Worm (Caenorhabditis elegans) whole organism, late embryonic: ENCODE results near the gene dcap-1.
A peak's percentile ranks its signal among the peaks of the same experiment; 100 is the strongest.

ENCODE experiments used
- C08G9.2 ChIP-seq: sonication (generic microtip); optimal IDR thresholded peaks from 2 replicates; lab custom pipeline; 2016; ENCODE audit warnings: mild to moderate bottlenecking, missing genetic modification characterization, moderate library complexity, missing compliant biosample characterization
- C38D4.7 ChIP-seq: fragments of 200-800 bp; sonication (Bioruptor generic); optimal IDR thresholded peaks from 2 replicates; lab custom pipeline; 2018; ENCODE audit warnings: mild to moderate bottlenecking, missing genetic modification characterization, moderate library complexity, missing compliant biosample characterization
- F13H6.1 ChIP-seq: sonication (generic microtip); optimal IDR thresholded peaks from 2 replicates; lab custom pipeline; 2016; ENCODE audit warnings: missing genetic modification characterization, missing compliant biosample characterization
- K02D7.2 ChIP-seq: sonication (generic microtip); optimal IDR thresholded peaks from 2 replicates; lab custom pipeline; 2017; ENCODE audit warnings: mild to moderate bottlenecking, missing genetic modification characterization, missing compliant biosample characterization
- K09A11.1 ChIP-seq: sonication (generic microtip); optimal IDR thresholded peaks from 2 replicates; lab custom pipeline; 2017; ENCODE audit warnings: antibody characterized with exemption, mild to moderate bottlenecking, missing genetic modification characterization, missing compliant biosample characterization; ENCODE audit not compliant: insufficient read depth
- Y22D7AL.16 ChIP-seq: sonication (generic microtip); optimal IDR thresholded peaks from 2 replicates; lab custom pipeline; 2016; ENCODE audit warnings: missing genetic modification characterization, missing compliant biosample characterization
- ama-1 ChIP-seq: fragments of 150-350 bp; optimal IDR thresholded peaks from 2 replicates; lab custom pipeline; 2014
- ceh-18 ChIP-seq: sonication (generic microtip); optimal IDR thresholded peaks from 2 replicates; lab custom pipeline; 2016; ENCODE audit warnings: missing genetic modification characterization, missing compliant biosample characterization
- ceh-2 ChIP-seq: sonication (generic microtip); optimal IDR thresholded peaks from 2 replicates; lab custom pipeline; 2016; ENCODE audit warnings: missing genotype, missing genetic modification characterization, missing compliant biosample characterization
- ceh-24 ChIP-seq: sonication (generic microtip); optimal IDR thresholded peaks from 2 replicates; lab custom pipeline; 2016; ENCODE audit warnings: mild to moderate bottlenecking, missing genetic modification characterization, missing compliant biosample characterization
- ceh-34 ChIP-seq: sonication (generic microtip); optimal IDR thresholded peaks from 2 replicates; lab custom pipeline; 2016; ENCODE audit warnings: mild to moderate bottlenecking, missing genetic modification characterization, missing compliant biosample characterization
- che-1 ChIP-seq: sonication (generic microtip); optimal IDR thresholded peaks from 2 replicates; lab custom pipeline; 2016; ENCODE audit warnings: mild to moderate bottlenecking, missing genetic modification characterization, missing compliant biosample characterization
- dmd-4 ChIP-seq: sonication (generic microtip); optimal IDR thresholded peaks from 2 replicates; lab custom pipeline; 2016; ENCODE audit warnings: borderline replicate concordance, missing genetic modification characterization, missing compliant biosample characterization
- dve-1 ChIP-seq: sonication (generic microtip); optimal IDR thresholded peaks from 2 replicates; lab custom pipeline; 2017; ENCODE audit warnings: antibody characterized with exemption, mild to moderate bottlenecking, missing genetic modification characterization, missing compliant biosample characterization
- elt-2 ChIP-seq: sonication (generic microtip); optimal IDR thresholded peaks from 2 replicates; lab custom pipeline; 2016; ENCODE audit warnings: missing genetic modification reagents, missing genetic modification characterization, missing compliant biosample characterization
- elt-4 ChIP-seq: sonication (generic microtip); optimal IDR thresholded peaks from 2 replicates; lab custom pipeline; 2016; ENCODE audit warnings: missing genetic modification characterization, missing compliant biosample characterization
- fkh-10 ChIP-seq: fragments of 150-350 bp; optimal IDR thresholded peaks from 2 replicates; lab custom pipeline; 2014; ENCODE audit warnings: missing biosample characterization, missing genetic modification reagents, missing genetic modification characterization
- gmeb-2 ChIP-seq: sonication (generic microtip); optimal IDR thresholded peaks from 2 replicates; lab custom pipeline; 2016; ENCODE audit warnings: missing genetic modification characterization, inconsistent platforms, missing compliant biosample characterization
- hlh-13 ChIP-seq: fragments of 200-800 bp; sonication (Bioruptor generic); optimal IDR thresholded peaks from 2 replicates; lab custom pipeline; 2018; ENCODE audit warnings: mild to moderate bottlenecking, missing genetic modification characterization, missing compliant biosample characterization
- hlh-6 ChIP-seq: sonication (generic microtip); optimal IDR thresholded peaks from 2 replicates; lab custom pipeline; 2016; ENCODE audit warnings: missing genotype, missing genetic modification characterization, missing compliant biosample characterization
- lim-6 ChIP-seq: sonication (generic microtip); optimal IDR thresholded peaks from 2 replicates; lab custom pipeline; 2016; ENCODE audit warnings: missing genetic modification characterization, missing compliant biosample characterization
- lin-11 ChIP-seq: fragments of 200-800 bp; sonication (Bioruptor generic); optimal IDR thresholded peaks from 2 replicates; lab custom pipeline; 2018; ENCODE audit warnings: mild to moderate bottlenecking, missing genetic modification characterization, missing compliant biosample characterization
- mec-3 ChIP-seq: sonication (generic microtip); optimal IDR thresholded peaks from 2 replicates; lab custom pipeline; 2016; ENCODE audit warnings: borderline replicate concordance, missing genetic modification characterization, missing compliant biosample characterization
- nhr-11 ChIP-seq: fragments of 150-350 bp; optimal IDR thresholded peaks from 2 replicates; lab custom pipeline; 2014; ENCODE audit warnings: missing biosample characterization, missing genetic modification characterization
- nhr-232 ChIP-seq: sonication (generic microtip); optimal IDR thresholded peaks from 2 replicates; lab custom pipeline; 2016; ENCODE audit warnings: missing genetic modification characterization, missing compliant biosample characterization
- pat-9 ChIP-seq: fragments of 200-800 bp; sonication (Bioruptor generic); optimal IDR thresholded peaks from 2 replicates; lab custom pipeline; 2018; ENCODE audit warnings: mild to moderate bottlenecking, missing genetic modification characterization, moderate library complexity, missing compliant biosample characterization
- pax-1 ChIP-seq: fragments of 150-350 bp; optimal IDR thresholded peaks from 2 replicates; lab custom pipeline; 2014; ENCODE audit warnings: missing biosample characterization, missing genetic modification characterization
- pha-2 ChIP-seq: sonication (generic microtip); optimal IDR thresholded peaks from 2 replicates; lab custom pipeline; 2017; ENCODE audit warnings: mild to moderate bottlenecking, missing genetic modification characterization, missing compliant biosample characterization
- pqm-1 ChIP-seq: sonication (generic microtip); optimal IDR thresholded peaks from 2 replicates; lab custom pipeline; 2016; ENCODE audit warnings: missing genetic modification characterization, missing compliant biosample characterization
- ref-2 ChIP-seq: sonication (generic microtip); optimal IDR thresholded peaks from 2 replicates; lab custom pipeline; 2016; ENCODE audit warnings: missing genetic modification characterization, missing compliant biosample characterization
- sdc-2 ChIP-seq: sonication (generic microtip); optimal IDR thresholded peaks from 2 replicates; lab custom pipeline; 2016; ENCODE audit warnings: missing genotype, missing genetic modification characterization, missing compliant biosample characterization
- sox-4 ChIP-seq: sonication (generic microtip); optimal IDR thresholded peaks from 2 replicates; lab custom pipeline; 2017; ENCODE audit warnings: mild to moderate bottlenecking, missing genetic modification characterization, inconsistent platforms, missing compliant biosample characterization
- syd-9 ChIP-seq: sonication (generic microtip); optimal IDR thresholded peaks from 2 replicates; lab custom pipeline; 2016; ENCODE audit warnings: mild to moderate bottlenecking, missing genetic modification characterization, moderate library complexity, missing compliant biosample characterization
- unc-42 ChIP-seq: sonication (generic microtip); optimal IDR thresholded peaks from 2 replicates; lab custom pipeline; 2016; ENCODE audit warnings: missing genotype, missing genetic modification characterization, missing compliant biosample characterization
- ztf-16 ChIP-seq: sonication (generic microtip); optimal IDR thresholded peaks from 2 replicates; lab custom pipeline; 2017; ENCODE audit warnings: missing genetic modification characterization, missing compliant biosample characterization

The dcap-1 gene

DNA sequence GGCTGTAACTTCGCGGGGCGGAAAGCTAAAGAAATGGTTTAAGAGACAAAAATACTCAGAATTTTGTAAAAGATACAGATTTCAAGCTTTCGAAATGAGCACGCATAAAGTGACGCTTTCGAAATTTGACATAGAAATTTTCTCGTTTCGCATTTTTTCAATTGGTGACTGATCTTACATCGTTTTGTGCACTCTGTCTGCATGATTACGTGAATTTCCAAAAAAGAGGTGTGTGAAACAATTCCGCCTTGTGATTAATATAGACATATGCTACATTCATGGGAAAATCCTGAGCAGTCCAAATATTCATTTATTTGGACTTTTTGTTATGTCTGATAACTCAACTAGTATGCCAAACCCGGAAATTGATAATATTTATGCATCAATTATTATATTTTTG lies 8.9 kb downstream of the dcap-1 start, which contains the start of gene srx-12:
srx-12 (plus strand) TSS at position 301 of the 400 bp plus-strand sequence.
- TF ChIP-seq K09A11.1 (tag; lab: Kevin White, UChicago) (no peak), Y22D7AL.16 (no peak), lim-6 (tag; lab: Kevin White, UChicago) (no peak), ceh-2 (tag; lab: Kevin White, UChicago) (no peak), unc-42 (tag; lab: Kevin White, UChicago) (no peak)

DNA sequence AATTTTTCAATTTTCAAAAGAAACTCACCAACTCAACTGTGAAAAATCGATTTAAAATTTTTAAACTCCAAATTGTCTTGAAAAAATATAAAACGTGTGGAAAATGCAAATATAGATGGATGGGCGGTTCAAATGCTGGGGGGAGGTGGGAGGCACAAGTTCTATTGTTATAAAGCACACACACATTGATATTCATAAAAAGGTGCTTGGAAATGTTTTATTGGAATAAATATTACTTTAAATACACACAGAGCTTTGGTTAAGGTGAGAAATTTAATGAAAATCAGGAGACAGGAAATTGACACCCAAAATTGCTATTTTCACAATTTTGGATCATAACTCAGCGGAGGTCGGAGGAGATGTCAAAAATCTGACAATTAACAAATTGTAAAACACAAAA lies 10.3 kb downstream of the dcap-1 start, which contains the start of gene Y55F3AM.11:
Y55F3AM.11 (minus strand) TSS at position 101 of the 400 bp plus-strand sequence.
- TF ChIP-seq pax-1 (no peak), mec-3 (tag; lab: Kevin White, UChicago) (no peak), C08G9.2 (tag; lab: Kevin White, UChicago) (no peak), C38D4.7 (GFP tag; lab: Kevin White, UChicago) (no peak), ceh-24 (tag; lab: Kevin White, UChicago) (no peak), K02D7.2 (tag; lab: Kevin White, UChicago) (no peak), nhr-232 (tag; lab: Kevin White, UChicago) (no peak), hlh-13 (GFP tag; lab: Kevin White, UChicago) (no peak), dve-1 (tag; lab: Kevin White, UChicago) (no peak), pqm-1 (tag; lab: Kevin White, UChicago) (no peak), ceh-2 (tag; lab: Kevin White, UChicago) (no peak), hlh-6 (no peak), elt-4 (tag; lab: Kevin White, UChicago) (no peak), sox-4 (tag; lab: Kevin White, UChicago) (no peak), F13H6.1 (tag; lab: Kevin White, UChicago) (no peak)

DNA sequence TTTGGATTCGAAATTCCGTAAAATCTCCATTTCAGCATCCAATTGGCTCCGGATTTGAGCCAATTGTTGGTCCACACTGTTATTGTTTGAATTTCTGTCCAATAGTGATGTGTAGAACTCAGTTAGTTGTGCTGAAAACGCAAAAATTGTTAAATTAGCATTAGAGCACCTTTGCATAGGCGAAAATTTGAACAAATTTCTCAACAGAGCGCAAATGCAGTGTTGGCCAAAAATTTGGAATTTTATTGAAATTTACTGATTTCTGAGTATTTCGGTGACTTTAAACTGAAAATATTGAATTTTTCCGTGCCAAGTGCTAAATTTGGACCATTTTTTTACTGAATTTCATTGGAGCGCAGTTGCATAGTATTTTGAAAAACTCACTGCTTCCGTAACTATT lies 14.1 kb downstream of the dcap-1 start:
- no peak for TF ChIP-seq elt-2 (tag; lab: Kevin White, UChicago)

DNA sequence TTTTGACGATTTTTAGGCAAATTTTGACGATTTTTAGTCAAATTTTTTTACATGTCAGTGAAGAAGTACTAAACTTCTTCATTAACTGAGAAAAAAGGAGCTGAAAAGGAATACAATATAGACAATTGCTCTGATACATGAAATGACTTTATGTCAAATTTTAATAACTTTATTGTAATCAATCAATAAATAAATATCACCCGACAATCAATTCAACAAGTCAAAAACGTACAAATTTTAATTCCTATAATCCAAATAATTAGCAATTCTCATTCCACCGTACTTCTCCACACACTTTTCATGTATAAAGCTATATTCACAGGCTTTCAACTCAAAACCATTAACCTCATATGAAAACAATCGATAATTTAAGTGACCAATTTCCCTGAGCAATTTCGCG lies 16.1 kb downstream of the dcap-1 start:
- no peak for TF ChIP-seq elt-4 (tag; lab: Kevin White, UChicago)
- TF ChIP-seq nhr-11 (tag; lab: Kevin White, UChicago): no peak
- TF ChIP-seq pat-9 (tag; lab: Kevin White, UChicago): no peak
- no peak for TF ChIP-seq ref-2 (tag; lab: Kevin White, UChicago)
- TF ChIP-seq dmd-4 (tag; lab: Kevin White, UChicago): no peak
- TF ChIP-seq gmeb-2 (tag; lab: Kevin White, UChicago): no peak
- no peak for TF ChIP-seq ceh-18 (tag; lab: Kevin White, UChicago)
- no peak for TF ChIP-seq ceh-34 (tag; lab: Kevin White, UChicago)
- TF ChIP-seq pha-2: no peak
- no peak for TF ChIP-seq elt-2 (tag; lab: Kevin White, UChicago)
- TF ChIP-seq, all 69 proteins: peak for 0

DNA sequence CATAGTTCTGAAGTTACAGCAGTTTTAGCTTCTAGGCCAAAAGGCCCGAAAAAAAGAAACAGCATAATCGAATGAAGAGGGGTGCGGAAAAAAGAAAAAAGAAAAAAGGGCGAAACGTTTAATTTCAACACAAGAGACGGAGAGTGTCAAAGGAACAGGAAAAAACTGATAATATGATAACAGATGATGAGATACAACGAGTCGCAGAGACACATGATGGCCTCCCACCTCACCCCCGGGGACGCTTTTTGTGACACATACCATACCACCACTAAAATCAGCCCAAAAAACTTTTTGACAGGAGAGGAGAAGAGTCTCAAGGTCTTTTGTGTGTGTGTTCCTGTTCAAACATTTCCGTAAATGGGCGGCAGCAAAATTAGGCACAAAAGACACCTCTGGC lies 19.5 kb downstream of the dcap-1 start:
- peak; percentile 45 for TF ChIP-seq elt-2 (tag; lab: Kevin White, UChicago)
- TF ChIP-seq sdc-2: no peak
- TF ChIP-seq unc-42 (tag; lab: Kevin White, UChicago): no peak

DNA sequence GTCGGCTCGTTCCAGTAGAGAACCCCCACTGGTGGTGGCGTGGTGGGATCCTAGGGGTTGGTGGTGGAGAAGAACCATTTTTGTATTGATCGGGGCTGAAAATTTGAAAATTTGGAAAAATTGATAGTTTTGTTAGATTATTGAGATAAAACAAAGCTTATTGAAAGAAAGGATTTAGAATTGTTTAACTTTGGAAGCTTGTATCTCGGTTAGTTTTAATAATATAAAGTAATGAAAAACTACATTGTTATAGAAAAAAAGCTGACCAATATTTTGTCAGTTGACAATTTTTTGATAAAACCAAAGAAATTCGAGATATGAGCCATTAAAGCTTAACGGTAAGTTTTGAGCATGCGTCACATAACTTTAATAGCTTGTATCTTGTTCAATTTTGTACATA lies 24.7 kb downstream of the dcap-1 start, which contains the start of gene abhd-14:
abhd-14 (minus strand) TSS at position 101 of the 400 bp plus-strand sequence.
- TF ChIP-seq hlh-13 (GFP tag; lab: Kevin White, UChicago) (no peak), lin-11 (tag; lab: Kevin White, UChicago) (no peak), pqm-1 (tag; lab: Kevin White, UChicago) (no peak), hlh-6 (no peak), syd-9 (tag; lab: Kevin White, UChicago) (no peak), fkh-10 (GFP tag; lab: Kevin White, UChicago) (no peak), C38D4.7 (GFP tag; lab: Kevin White, UChicago) (no peak), ref-2 (tag; lab: Kevin White, UChicago) (no peak), dmd-4 (tag; lab: Kevin White, UChicago) (no peak), unc-42 (tag; lab: Kevin White, UChicago) (no peak), gmeb-2 (tag; lab: Kevin White, UChicago) (no peak), elt-2 (tag; lab: Kevin White, UChicago) (no peak), ama-1 (lab: Kevin White, UChicago) (no peak), ztf-16 (tag; lab: Kevin White, UChicago) (no peak), che-1 (tag; lab: Kevin White, UChicago) (no peak), ceh-24 (tag; lab: Kevin White, UChicago) (no peak), ceh-34 (tag; lab: Kevin White, UChicago) (no peak), pat-9 (tag; lab: Kevin White, UChicago) (no peak)
